Fruit fly (Drosophila melanogaster): ENCODE data around the gene Cubn2.

DNA sequence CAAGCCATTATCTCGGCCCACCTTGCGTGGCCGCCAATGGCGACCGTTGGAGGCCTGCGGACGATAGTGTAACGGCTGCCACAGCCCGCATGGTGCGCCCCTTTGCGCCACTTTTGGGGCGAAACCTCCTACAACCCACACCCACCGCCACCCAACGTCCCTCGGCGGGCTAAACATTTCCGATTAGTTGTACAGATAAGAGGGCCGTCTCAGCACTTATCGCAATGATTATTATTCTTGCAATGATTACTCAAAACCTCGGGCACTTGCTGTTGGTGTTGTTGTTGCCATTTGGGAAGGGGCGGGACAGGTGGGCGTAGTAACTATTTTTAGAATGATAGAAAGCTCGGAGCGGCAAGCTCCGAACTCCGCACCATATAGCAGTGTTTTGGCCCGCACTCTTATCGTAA, 41.9 kb downstream of the Cubn2 start:
- TF ChIP-seq h (optimal IDR thresholded peaks at IDR 0.05): no peak
- TF ChIP-seq insv (optimal IDR thresholded peaks at IDR 0.05): no peak
- no peak for TF ChIP-seq psq (optimal IDR thresholded peaks at IDR 0.05)
- TF ChIP-seq Sin3A (optimal IDR thresholded peaks at IDR 0.05): no peak
